ENCODE assay signal across 3 worm cellular contexts in the genomic region with DNA sequence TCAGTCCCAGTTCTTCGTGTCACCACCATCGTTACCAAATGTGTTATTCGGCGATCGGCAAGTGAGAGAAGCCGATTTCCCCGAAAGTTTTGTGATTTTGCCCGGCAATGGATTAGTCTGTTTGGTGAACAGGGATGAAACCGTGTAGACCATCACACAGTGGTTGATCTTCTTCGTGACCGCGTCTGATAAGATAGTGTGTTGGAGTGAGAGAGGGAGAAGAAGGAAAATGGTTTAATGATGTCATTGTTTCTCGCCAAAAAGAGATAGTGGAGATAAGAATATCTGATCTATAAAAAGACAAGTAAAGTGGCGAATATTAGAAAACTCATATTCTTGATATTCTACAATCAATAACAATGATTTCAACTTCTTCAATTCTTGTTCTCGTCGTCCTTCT.
TF ChIP-seq lines count a peak whose summit lies in the region.

A gene (plus strand): TSS at position 237 of the 400 bp plus-strand sequence.

TF ChIP-seq in whole organism, L1 larva, 84 proteins besides CTCF, POLR2A, EP300 and RAD21 (continued from another document):
- TF ChIP-seq mep-1 (tag; optimal IDR thresholded peaks at IDR 0.05; lab: Kevin White, UChicago) (peak; percentile 10), jun-1 (tag; optimal IDR thresholded peaks at IDR 0.05; lab: Kevin White, UChicago) (peak; percentile 23), efl-3 (GFP tag; optimal IDR thresholded peaks at IDR 0.05; lab: Kevin White, UChicago) (no peak), elt-3 (tag; optimal IDR thresholded peaks at IDR 0.05; lab: Kevin White, UChicago) (peak; percentile 64 to 97 (median 96)), tbx-2 (tag; optimal IDR thresholded peaks at IDR 0.05; lab: Kevin White, UChicago) (peak; percentile 27), dpl-1 (GFP tag; optimal IDR thresholded peaks at IDR 0.05; lab: Kevin White, UChicago) (no peak), pag-3 (tag; optimal IDR thresholded peaks at IDR 0.05; lab: Kevin White, UChicago; ENCODE audit: borderline replicate concordance, insufficient read depth) (no peak), nhr-84 (tag; optimal IDR thresholded peaks at IDR 0.05; lab: Kevin White, UChicago) (no peak), nhr-19 (GFP tag; conservative IDR thresholded peaks at IDR 0.05; lab: Robert Waterston, UW) (0 out of 2 replicates have a peak, but pooled peaks have one; percentile 29), nhr-237 (tag; optimal IDR thresholded peaks at IDR 0.05; lab: Kevin White, UChicago) (peak; percentile 12)

TF ChIP-seq in whole organism, L2 larva, 48 proteins besides CTCF, POLR2A, EP300 and RAD21 (continued from another document):
- TF ChIP-seq snpc-4 (tag; optimal IDR thresholded peaks at IDR 0.05; lab: Kevin White, UChicago), result no peak
- no peak for TF ChIP-seq ztf-1 (GFP tag; conservative IDR thresholded peaks at IDR 0.05; lab: Robert Waterston, UW)
- no peak for TF ChIP-seq nhr-6 (tag; optimal IDR thresholded peaks at IDR 0.05; lab: Kevin White, UChicago)
- TF ChIP-seq nhr-23 (tag; optimal IDR thresholded peaks at IDR 0.05; lab: Kevin White, UChicago), result no peak
- no peak for TF ChIP-seq ZK546.5 (tag; optimal IDR thresholded peaks at IDR 0.05; lab: Kevin White, UChicago)
- TF ChIP-seq fos-1 (tag; optimal IDR thresholded peaks at IDR 0.05; lab: Kevin White, UChicago), result peak; percentile 34
- peak in 1 of 2 experiments; percentile 23 for TF ChIP-seq mdl-1 (tag; optimal IDR thresholded peaks at IDR 0.05; lab: Kevin White, UChicago)
- TF ChIP-seq elt-3 (tag; optimal IDR thresholded peaks at IDR 0.05; lab: Kevin White, UChicago), result no peak
- TF ChIP-seq ceh-16 (tag; optimal IDR thresholded peaks at IDR 0.05; lab: Kevin White, UChicago), result no peak
- TF ChIP-seq lsy-2 (tag; optimal IDR thresholded peaks at IDR 0.05; lab: Kevin White, UChicago), result no peak
- no peak for TF ChIP-seq unc-39 (tag; optimal IDR thresholded peaks at IDR 0.05; lab: Kevin White, UChicago)
- TF ChIP-seq nhr-237 (tag; optimal IDR thresholded peaks at IDR 0.05; lab: Kevin White, UChicago), result no peak
- TF ChIP-seq Y55F3AM.14 (GFP tag; optimal IDR thresholded peaks at IDR 0.05; lab: Kevin White, UChicago), result no peak
- TF ChIP-seq nhr-10 (tag; optimal IDR thresholded peaks at IDR 0.05; lab: Kevin White, UChicago), result no peak
- TF ChIP-seq ztf-4 (tag; optimal IDR thresholded peaks at IDR 0.05; lab: Kevin White, UChicago), result no peak
- no peak for TF ChIP-seq nhr-11 (tag; optimal IDR thresholded peaks at IDR 0.05; lab: Kevin White, UChicago)
- no peak for TF ChIP-seq gmeb-1 (tag; optimal IDR thresholded peaks at IDR 0.05; lab: Kevin White, UChicago)
- peak; percentile 90 for TF ChIP-seq sma-3 (GFP tag; optimal IDR thresholded peaks at IDR 0.05; lab: Kevin White, UChicago)
- TF ChIP-seq ama-1 (optimal IDR thresholded peaks at IDR 0.05; lab: Kevin White, UChicago), result no peak
- TF ChIP-seq nhr-129 (tag; optimal IDR thresholded peaks at IDR 0.05; lab: Kevin White, UChicago), result no peak
- TF ChIP-seq unc-55 (GFP tag; optimal IDR thresholded peaks at IDR 0.05; lab: Kevin White, UChicago), result no peak
- TF ChIP-seq blmp-1 (tag; optimal IDR thresholded peaks at IDR 0.05; lab: Kevin White, UChicago; ENCODE audit: insufficient read depth), result peak; percentile 57
- no peak for TF ChIP-seq alr-1 (tag; optimal IDR thresholded peaks at IDR 0.05; lab: Kevin White, UChicago)
- TF ChIP-seq C34F6.9 (tag; optimal IDR thresholded peaks at IDR 0.05; lab: Kevin White, UChicago), result no peak
- TF ChIP-seq egl-27 (tag; optimal IDR thresholded peaks at IDR 0.05; lab: Kevin White, UChicago), result no peak
- peak; percentile 69 for TF ChIP-seq sma-9 (GFP tag; optimal IDR thresholded peaks at IDR 0.05; lab: Kevin White, UChicago)
- no peak for TF ChIP-seq sma-9 (tag; optimal IDR thresholded peaks at IDR 0.05; lab: Kevin White, UChicago)
TF ChIP-seq in whole organism, L2 larva: peak in this region for 9.

TF ChIP-seq in whole organism, L4 larva, 104 proteins besides CTCF, POLR2A, EP300 and RAD21 (continued from another document):
- TF ChIP-seq unc-62 (GFP tag; optimal IDR thresholded peaks at IDR 0.05 in 1 of 2; lab: Kevin White, UChicago) (peak in 1 of 2 experiments; percentile 63), unc-62 (tag; optimal IDR thresholded peaks at IDR 0.05; lab: Kevin White, UChicago) (no peak), mdt-29 (GFP tag; IDR thresholded peaks at IDR 0.05; lab: Robert Waterston, UW) (no peak), F26F4.8 (GFP tag; conservative IDR thresholded peaks at IDR 0.05; lab: Robert Waterston, UW) (no peak), nhr-28 (tag; optimal IDR thresholded peaks at IDR 0.05; lab: Kevin White, UChicago) (peak; percentile 74), hlh-11 (tag; optimal IDR thresholded peaks at IDR 0.05; lab: Kevin White, UChicago) (peak; percentile 79), ama-1 (optimal IDR thresholded peaks at IDR 0.05; lab: Kevin White, UChicago) (no peak), dmd-9 (GFP tag; IDR thresholded peaks at IDR 0.05; lab: Robert Waterston, UW) (no peak), egl-43 (GFP tag; IDR thresholded peaks at IDR 0.05; lab: Robert Waterston, UW) (no peak), nhr-10 (tag; optimal IDR thresholded peaks at IDR 0.05; lab: Kevin White, UChicago) (peak; percentile 71), ceh-20 (GFP tag; IDR thresholded peaks at IDR 0.05; lab: Robert Waterston, UW) (0 out of 2 replicates have a peak, but pooled peaks have one; percentile 14), ZK337.2 (GFP tag; IDR thresholded peaks at IDR 0.05; lab: Robert Waterston, UW) (no peak), arid-1 (GFP tag; conservative IDR thresholded peaks at IDR 0.05; lab: Robert Waterston, UW) (no peak), lin-13 (GFP tag; optimal IDR thresholded peaks at IDR 0.05; lab: Kevin White, UChicago) (no peak), ceh-28 (tag; optimal IDR thresholded peaks at IDR 0.05; lab: Kevin White, UChicago) (no peak), hlh-30 (tag; optimal IDR thresholded peaks at IDR 0.05; lab: Kevin White, UChicago; ENCODE audit: insufficient read depth) (peak; percentile 30), T20F7.1 (GFP tag; optimal IDR thresholded peaks at IDR 0.05; lab: Kevin White, UChicago) (no peak), ZK546.5 (tag; optimal IDR thresholded peaks at IDR 0.05; lab: Kevin White, UChicago) (no peak), cey-2 (tag; optimal IDR thresholded peaks at IDR 0.05; lab: Kevin White, UChicago; ENCODE audit: borderline replicate concordance, insufficient read depth) (no peak), mxl-3 (GFP tag; optimal IDR thresholded peaks at IDR 0.05; lab: Kevin White, UChicago) (peak; percentile 68)
